Fruit fly (Drosophila melanogaster): Measurements from ENCODE around the gene SWIP.

Gene SWIP

dm6 chrX:16270795-16271194, 42.7 kb upstream of the SWIP start, which contains the start of gene Mfe2 (continued):
- TF ChIP-seq Doc2 (GFP tag; IDR thresholded peaks at IDR 0.05) (no peak), Hsf (GFP tag; optimal IDR thresholded peaks at IDR 0.05) (peak; percentile 53), HLH54F (GFP tag; optimal IDR thresholded peaks at IDR 0.05) (peak; percentile 74), CG12236 (GFP tag; optimal IDR thresholded peaks at IDR 0.05) (no peak), CG11560 (tag; IDR thresholded peaks at IDR 0.05) (peak; percentile 70; the same call in 2 of the 3 replicates), HmgZ (tag; optimal IDR thresholded peaks at IDR 0.05) (peak; percentile 85), MTF-1 (GFP tag; optimal IDR thresholded peaks at IDR 0.05; ENCODE audit: borderline replicate concordance) (no peak), wdn (GFP tag; IDR thresholded peaks at IDR 0.05) (no peak), NK7.1 (GFP tag; optimal IDR thresholded peaks at IDR 0.05) (no peak), CG10147 (GFP tag; optimal IDR thresholded peaks at IDR 0.05) (peak; percentile 7), twi (tag; optimal IDR thresholded peaks at IDR 0.05) (no peak), CG7372 (GFP tag; IDR thresholded peaks at IDR 0.05) (no peak), fd3F (GFP tag; optimal IDR thresholded peaks at IDR 0.05) (no peak), Gsc (GFP tag; IDR thresholded peaks at IDR 0.05) (no peak), crp (GFP tag; optimal IDR thresholded peaks at IDR 0.05) (peak in 1 of 2 experiments; percentile 14), esg (GFP tag; conservative IDR thresholded peaks at IDR 0.05) (no peak), CG8388 (GFP tag; optimal IDR thresholded peaks at IDR 0.05) (no peak), CG4328 (GFP tag; optimal IDR thresholded peaks at IDR 0.05) (peak; percentile 7), Nf-YC (tag; optimal IDR thresholded peaks at IDR 0.05) (peak; percentile 24), danr (GFP tag; IDR thresholded peaks at IDR 0.05) (no peak), CG11695 (GFP tag; IDR thresholded peaks at IDR 0.05) (no peak), gcm2 (GFP tag; optimal IDR thresholded peaks at IDR 0.05) (no peak), yki (optimal IDR thresholded peaks at IDR 0.05) (no peak), E2f1 (GFP tag; IDR thresholded peaks at IDR 0.05) (no peak), CG9932 (GFP tag; IDR thresholded peaks at IDR 0.05) (peak; percentile 84), Trl (optimal IDR thresholded peaks at IDR 0.05) (no peak), Trl (GFP tag; optimal IDR thresholded peaks at IDR 0.05) (peak; percentile 73), H15 (GFP tag; IDR thresholded peaks at IDR 0.05) (peak; percentile 24; the same call in 1 of the 3 replicates), CG17912 (GFP tag; optimal IDR thresholded peaks at IDR 0.05) (peak; percentile 38), Abd-B (GFP tag; optimal IDR thresholded peaks at IDR 0.05) (peak; percentile 64), CG11504 (tag; optimal IDR thresholded peaks at IDR 0.05) (no peak), Sin3A (optimal IDR thresholded peaks at IDR 0.05) (peak; percentile 29), CG17385 (GFP tag; optimal IDR thresholded peaks at IDR 0.05) (no peak), CG8944 (GFP tag; optimal IDR thresholded peaks at IDR 0.05) (peak; percentile 70), Kr (GFP tag; optimal IDR thresholded peaks at IDR 0.05) (no peak), Neu2 (GFP tag; optimal IDR thresholded peaks at IDR 0.05; ENCODE audit: borderline replicate concordance) (no peak), Asciz (GFP tag; optimal IDR thresholded peaks at IDR 0.05) (no peak), ash1 (GFP tag; optimal IDR thresholded peaks at IDR 0.05) (no peak), emc (GFP tag; optimal IDR thresholded peaks at IDR 0.05) (peak; percentile 1), CG9215 (GFP tag; IDR thresholded peaks at IDR 0.05) (no peak; the same call in 1 of the 2 replicates), amos (GFP tag; IDR thresholded peaks at IDR 0.05; ENCODE audit: partially characterized antibody) (peak; percentile 49; the same call in 1 of the 2 replicates), rib (GFP tag; IDR thresholded peaks at IDR 0.05) (peak; percentile 71), Myb (GFP tag; optimal IDR thresholded peaks at IDR 0.05) (peak; percentile 91), CG14667 (GFP tag; IDR thresholded peaks at IDR 0.05) (no peak), Nf-YA (GFP tag; IDR thresholded peaks at IDR 0.05) (no peak), CG9437 (GFP tag; optimal IDR thresholded peaks at IDR 0.05) (no peak), nmo (GFP tag; optimal IDR thresholded peaks at IDR 0.05) (peak; percentile 58), Gug (GFP tag; IDR thresholded peaks at IDR 0.05) (peak; percentile 30; the same call in 1 of the 4 replicates), HmgD (GFP tag; optimal IDR thresholded peaks at IDR 0.05) (peak; percentile 75), scrt (GFP tag; optimal IDR thresholded peaks at IDR 0.05) (no peak), onecut (GFP tag; IDR thresholded peaks at IDR 0.05) (no peak), Ets97D (GFP tag; optimal IDR thresholded peaks at IDR 0.05) (peak; percentile 88), lilli (GFP tag; optimal IDR thresholded peaks at IDR 0.05) (peak; percentile 63)
